6 worm cellular contexts compared by ENCODE assay signal in the genomic region with DNA sequence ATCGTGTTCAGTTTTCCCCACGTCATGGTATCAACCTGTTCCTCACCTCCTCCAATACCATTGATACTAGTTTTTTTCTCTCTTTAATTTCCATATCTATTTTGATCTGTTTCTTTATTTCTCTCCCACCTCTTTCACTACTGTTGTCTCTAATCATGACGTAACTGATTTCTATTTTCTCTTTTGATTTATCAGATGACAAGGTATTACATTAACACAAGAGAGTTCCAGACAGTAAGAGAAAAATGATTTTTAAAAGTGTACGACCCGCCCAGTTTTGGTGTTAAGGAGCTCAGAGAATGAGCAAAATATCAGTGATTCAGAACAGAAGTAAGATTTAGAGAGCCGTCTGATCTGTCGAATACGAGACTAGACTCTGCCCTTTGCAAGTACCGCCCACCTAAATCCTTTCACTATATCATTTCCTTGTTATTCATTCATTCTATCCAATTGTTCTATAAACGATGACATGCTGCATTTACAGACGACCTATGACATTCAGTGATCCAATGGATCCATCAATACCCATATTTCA.
A peak's percentile ranks its signal among the peaks of the same experiment; 100 is the strongest.
TF ChIP-seq lines count a peak whose summit lies in the region.

Gene nhr-105, plus strand, starts transcription at position 485 of the 535 bp plus-strand sequence.

TF ChIP-seq in whole organism, L1 larva, 84 proteins besides CTCF, POLR2A, EP300 and RAD21 (continues in another document):
- TF ChIP-seq vab-15 (tag; optimal IDR thresholded peaks at IDR 0.05; lab: Kevin White, UChicago) (no peak), sox-4 (tag; optimal IDR thresholded peaks at IDR 0.05; lab: Kevin White, UChicago) (no peak), efl-3 (GFP tag; optimal IDR thresholded peaks at IDR 0.05; lab: Kevin White, UChicago) (no peak), lin-35 (GFP tag; optimal IDR thresholded peaks at IDR 0.05; lab: Kevin White, UChicago) (peak in 1 of 2 experiments; percentile 76), pag-3 (tag; optimal IDR thresholded peaks at IDR 0.05; lab: Kevin White, UChicago; ENCODE audit: borderline replicate concordance, insufficient read depth) (no peak), lin-15B (tag; optimal IDR thresholded peaks at IDR 0.05; lab: Kevin White, UChicago) (no peak), aly-2 (tag; optimal IDR thresholded peaks at IDR 0.05; lab: Kevin White, UChicago) (no peak), jun-1 (tag; optimal IDR thresholded peaks at IDR 0.05; lab: Kevin White, UChicago) (peak; percentile 28), nhr-84 (tag; optimal IDR thresholded peaks at IDR 0.05; lab: Kevin White, UChicago) (no peak), pqm-1 (tag; optimal IDR thresholded peaks at IDR 0.05; lab: Kevin White, UChicago) (no peak), hpl-2 (GFP tag; optimal IDR thresholded peaks at IDR 0.05; lab: Kevin White, UChicago) (peak; percentile 22), ceh-8 (GFP tag; optimal IDR thresholded peaks at IDR 0.05; lab: Kevin White, UChicago) (no peak), dsc-1 (tag; optimal IDR thresholded peaks at IDR 0.05; lab: Kevin White, UChicago) (peak; percentile 82), snu-23 (GFP tag; optimal IDR thresholded peaks at IDR 0.05; lab: Kevin White, UChicago) (peak; percentile 79)

TF ChIP-seq in whole organism, L2 larva, 48 proteins besides CTCF, POLR2A, EP300 and RAD21 (continues in another document):
- TF ChIP-seq Y55F3AM.14 (GFP tag; optimal IDR thresholded peaks at IDR 0.05; lab: Kevin White, UChicago) (peak; percentile 49), F13H6.1 (tag; optimal IDR thresholded peaks at IDR 0.05; lab: Kevin White, UChicago) (peak; percentile 71), C34F6.9 (tag; optimal IDR thresholded peaks at IDR 0.05; lab: Kevin White, UChicago) (no peak), lsy-2 (tag; optimal IDR thresholded peaks at IDR 0.05; lab: Kevin White, UChicago) (peak in 1 of 2 experiments; percentile 69), nhr-21 (tag; optimal IDR thresholded peaks at IDR 0.05; lab: Kevin White, UChicago) (peak; percentile 72), sma-3 (GFP tag; optimal IDR thresholded peaks at IDR 0.05; lab: Kevin White, UChicago) (peak; percentile 76), fos-1 (tag; optimal IDR thresholded peaks at IDR 0.05; lab: Kevin White, UChicago) (peak; percentile 65), nhr-12 (tag; optimal IDR thresholded peaks at IDR 0.05; lab: Kevin White, UChicago) (no peak), nhr-23 (tag; optimal IDR thresholded peaks at IDR 0.05; lab: Kevin White, UChicago) (no peak), sem-4 (tag; optimal IDR thresholded peaks at IDR 0.05; lab: Kevin White, UChicago) (peak; percentile 38), nhr-129 (tag; optimal IDR thresholded peaks at IDR 0.05; lab: Kevin White, UChicago) (peak; percentile 77), R02D3.7 (tag; optimal IDR thresholded peaks at IDR 0.05; lab: Kevin White, UChicago) (no peak), snpc-4 (tag; optimal IDR thresholded peaks at IDR 0.05; lab: Kevin White, UChicago) (peak; percentile 1), ztf-11 (tag; optimal IDR thresholded peaks at IDR 0.05; lab: Kevin White, UChicago) (no peak)

TF ChIP-seq in whole organism, L3 larva, 47 proteins besides CTCF, POLR2A, EP300 and RAD21 (continues in another document):
- TF ChIP-seq pqm-1 (tag; optimal IDR thresholded peaks at IDR 0.05; lab: Kevin White, UChicago) (peak; percentile 86), egl-27 (tag; optimal IDR thresholded peaks at IDR 0.05; lab: Kevin White, UChicago) (peak; percentile 65), ceh-28 (tag; optimal IDR thresholded peaks at IDR 0.05; lab: Kevin White, UChicago) (peak; percentile 70), nhr-76 (tag; optimal IDR thresholded peaks at IDR 0.05; lab: Kevin White, UChicago) (no peak), skn-1 (tag; optimal IDR thresholded peaks at IDR 0.05; lab: Kevin White, UChicago) (no peak), elt-3 (tag; optimal IDR thresholded peaks at IDR 0.05; lab: Kevin White, UChicago) (peak in 1 of 3 experiments; percentile 2), mdl-1 (tag; optimal IDR thresholded peaks at IDR 0.05; lab: Kevin White, UChicago) (no peak), ceh-9 (tag; optimal IDR thresholded peaks at IDR 0.05; lab: Kevin White, UChicago) (no peak), aly-2 (tag; optimal IDR thresholded peaks at IDR 0.05; lab: Kevin White, UChicago) (no peak), unc-39 (tag; optimal IDR thresholded peaks at IDR 0.05; lab: Kevin White, UChicago) (no peak), nhr-43 (tag; optimal IDR thresholded peaks at IDR 0.05; lab: Kevin White, UChicago; ENCODE audit: poor library complexity, severe bottlenecking) (peak; percentile 55), nhr-23 (tag; optimal IDR thresholded peaks at IDR 0.05; lab: Kevin White, UChicago) (peak; percentile 74), jun-1 (tag; optimal IDR thresholded peaks at IDR 0.05; lab: Kevin White, UChicago) (peak; percentile 59), elt-2 (tag; optimal IDR thresholded peaks at IDR 0.05; lab: Kevin White, UChicago) (peak; percentile 86), ama-1 (optimal IDR thresholded peaks at IDR 0.05; lab: Kevin White, UChicago) (peak; percentile 71)

TF ChIP-seq in whole organism, L4 larva, 104 proteins besides CTCF, POLR2A, EP300 and RAD21 (continues in another document):
- TF ChIP-seq ceh-32 (tag; optimal IDR thresholded peaks at IDR 0.05; lab: Kevin White, UChicago; ENCODE audit: poor library complexity) (no peak), cey-2 (tag; optimal IDR thresholded peaks at IDR 0.05; lab: Kevin White, UChicago; ENCODE audit: borderline replicate concordance, insufficient read depth) (peak; percentile 83), unc-62 (GFP tag; optimal IDR thresholded peaks at IDR 0.05 in 1 of 2; lab: Kevin White, UChicago) (no peak), unc-62 (tag; optimal IDR thresholded peaks at IDR 0.05; lab: Kevin White, UChicago) (no peak), daf-12 (tag; optimal IDR thresholded peaks at IDR 0.05; lab: Kevin White, UChicago) (no peak), unc-39 (tag; optimal IDR thresholded peaks at IDR 0.05; lab: Kevin White, UChicago) (no peak), Y105C5A.15 (GFP tag; IDR thresholded peaks at IDR 0.05; lab: Robert Waterston, UW) (no peak), hmg-1.1 (GFP tag; IDR thresholded peaks at IDR 0.05; lab: Robert Waterston, UW) (no peak), dmd-8 (GFP tag; IDR thresholded peaks at IDR 0.05; lab: Robert Waterston, UW) (no peak), hlh-30 (tag; optimal IDR thresholded peaks at IDR 0.05; lab: Kevin White, UChicago; ENCODE audit: insufficient read depth) (peak; percentile 84), lin-15B (tag; optimal IDR thresholded peaks at IDR 0.05; lab: Kevin White, UChicago) (no peak), F44E2.7 (GFP tag; IDR thresholded peaks at IDR 0.05; lab: Robert Waterston, UW) (no peak), ceh-82 (tag; optimal IDR thresholded peaks at IDR 0.05; lab: Kevin White, UChicago) (no peak), lin-1 (GFP tag; IDR thresholded peaks at IDR 0.05; lab: Robert Waterston, UW) (peak; percentile 47; the same call in 1 of the 2 replicates), Y48G9A.11 (GFP tag; IDR thresholded peaks at IDR 0.05; lab: Robert Waterston, UW) (no peak)

TF ChIP-seq in whole organism, mixed stage, embryonic, 35 proteins besides CTCF, POLR2A, EP300 and RAD21:
- peak; percentile 18 for TF ChIP-seq zip-8 (tag; optimal IDR thresholded peaks at IDR 0.05; lab: Kevin White, UChicago)
- TF ChIP-seq nhr-76 (tag; optimal IDR thresholded peaks at IDR 0.05; lab: Kevin White, UChicago), result no peak
- TF ChIP-seq drap-1 (GFP tag; optimal IDR thresholded peaks at IDR 0.05; lab: Kevin White, UChicago), result no peak

TF ChIP-seq in whole organism, young adult, 124 proteins besides CTCF, POLR2A, EP300 and RAD21 (continues in another document):
- TF ChIP-seq hmg-1.2 (GFP tag; IDR thresholded peaks at IDR 0.05; lab: Robert Waterston, UW), result peak; percentile 70
- TF ChIP-seq F49E8.2 (tag; optimal IDR thresholded peaks at IDR 0.05; lab: Kevin White, UChicago; ENCODE audit: insufficient read depth), result no peak
- TF ChIP-seq nfya-2 (GFP tag; IDR thresholded peaks at IDR 0.05; lab: Robert Waterston, UW), result no peak
- TF ChIP-seq snpc-3.4 (tag; optimal IDR thresholded peaks at IDR 0.05; lab: Kevin White, UChicago), result no peak
- TF ChIP-seq atf-7 (tag; optimal IDR thresholded peaks at IDR 0.05; lab: Kevin White, UChicago), result peak; percentile 80
- TF ChIP-seq hmg-20 (GFP tag; IDR thresholded peaks at IDR 0.05; lab: Robert Waterston, UW), result no peak
- TF ChIP-seq hlh-12 (tag; optimal IDR thresholded peaks at IDR 0.05; lab: Kevin White, UChicago), result no peak
- peak; percentile 9 for TF ChIP-seq ztf-18 (tag; optimal IDR thresholded peaks at IDR 0.05; lab: Kevin White, UChicago)
- no peak for TF ChIP-seq aptf-3 (GFP tag; IDR thresholded peaks at IDR 0.05; lab: Robert Waterston, UW)
- TF ChIP-seq chd-7 (tag; optimal IDR thresholded peaks at IDR 0.05; lab: Kevin White, UChicago), result peak; percentile 37
- no peak for TF ChIP-seq F39B2.1 (GFP tag; IDR thresholded peaks at IDR 0.05; lab: Robert Waterston, UW)
- peak; percentile 34 for TF ChIP-seq tbp1 (GFP tag; optimal IDR thresholded peaks at IDR 0.05; lab: Kevin White, UChicago)
- peak; percentile 36 for TF ChIP-seq unc-62 (GFP tag; optimal IDR thresholded peaks at IDR 0.05; lab: Kevin White, UChicago)
- no peak for TF ChIP-seq cebp-1 (GFP tag; IDR thresholded peaks at IDR 0.05; lab: Robert Waterston, UW)
- TF ChIP-seq cebp-1 (tag; optimal IDR thresholded peaks at IDR 0.05; lab: Kevin White, UChicago), result peak; percentile 63
- no peak for TF ChIP-seq ztf-22 (GFP tag; optimal IDR thresholded peaks at IDR 0.05; lab: Kevin White, UChicago)
- no peak for TF ChIP-seq nhr-179 (tag; optimal IDR thresholded peaks at IDR 0.05; lab: Kevin White, UChicago)
- no peak for TF ChIP-seq bed-2 (GFP tag; IDR thresholded peaks at IDR 0.05; lab: Robert Waterston, UW)
- no peak for TF ChIP-seq nfyb-1 (GFP tag; IDR thresholded peaks at IDR 0.05; lab: Robert Waterston, UW)
- TF ChIP-seq B0035.1 (tag; optimal IDR thresholded peaks at IDR 0.05; lab: Kevin White, UChicago), result no peak
- no peak for TF ChIP-seq zim-3 (tag; optimal IDR thresholded peaks at IDR 0.05; lab: Kevin White, UChicago)
- TF ChIP-seq let-526 (GFP tag; IDR thresholded peaks at IDR 0.05; lab: Robert Waterston, UW), result no peak
- no peak for TF ChIP-seq F52B5.7 (tag; optimal IDR thresholded peaks at IDR 0.05; lab: Kevin White, UChicago)
- TF ChIP-seq lir-1 (GFP tag; conservative IDR thresholded peaks at IDR 0.05; lab: Robert Waterston, UW), result no peak
- TF ChIP-seq K11D2.4 (GFP tag; IDR thresholded peaks at IDR 0.05; lab: Robert Waterston, UW), result no peak
- TF ChIP-seq aptf-2 (GFP tag; conservative IDR thresholded peaks at IDR 0.05; lab: Robert Waterston, UW), result no peak
- TF ChIP-seq attf-3 (GFP tag; conservative IDR thresholded peaks at IDR 0.05; lab: Robert Waterston, UW), result no peak
- TF ChIP-seq gei-17 (GFP tag; optimal IDR thresholded peaks at IDR 0.05; lab: Kevin White, UChicago), result no peak
- no peak for TF ChIP-seq sptf-2 (GFP tag; optimal IDR thresholded peaks at IDR 0.05; lab: Kevin White, UChicago)
- TF ChIP-seq nfya-1 (tag; optimal IDR thresholded peaks at IDR 0.05; lab: Kevin White, UChicago; ENCODE audit: borderline replicate concordance, insufficient read depth), result no peak
- no peak for TF ChIP-seq ceh-40 (GFP tag; IDR thresholded peaks at IDR 0.05; lab: Robert Waterston, UW)
- TF ChIP-seq D2030.7 (GFP tag; IDR thresholded peaks at IDR 0.05; lab: Robert Waterston, UW), result no peak
